Worm (Caenorhabditis elegans) whole organism, midembryonic: ENCODE measurements around the gene snf-9.

Experiments
- T22C8.4 ChIP-seq: fragments of 200-800 bp; sonication (Bioruptor generic); IDR thresholded peaks from 2 replicates; pipeline ENCODE4 v1.3.6; 2022; ENCODE audit warnings: missing genetic modification characterization, missing compliant biosample characterization
- cog-1 ChIP-seq: sonication (generic microtip); optimal IDR thresholded peaks from 2 replicates; lab custom pipeline; 2016; ENCODE audit warnings: missing genetic modification characterization, missing compliant biosample characterization
- flt-1 ChIP-seq: fragments of 200-800 bp; sonication (Bioruptor generic); IDR thresholded peaks from 2 replicates; pipeline ENCODE4 v1.3.6; 2022; ENCODE audit warnings: missing genetic modification characterization, missing compliant biosample characterization
- klf-2 ChIP-seq: fragments of 200-800 bp; sonication (Bioruptor generic); conservative IDR thresholded peaks from 2 replicates; pipeline ENCODE4 v1.3.6; 2022; ENCODE audit warnings: missing genetic modification reagents, missing genetic modification characterization, missing compliant biosample characterization
- med-1 ChIP-seq: sonication (generic microtip); optimal IDR thresholded peaks from 2 replicates; lab custom pipeline; 2017; ENCODE audit warnings: missing genetic modification characterization, mild to moderate bottlenecking, missing compliant biosample characterization, antibody characterized with exemption, missing genetic modification reagents; ENCODE audit not compliant: insufficient read depth
- ref-1 ChIP-seq: fragments of 200-800 bp; sonication (Bioruptor generic); conservative IDR thresholded peaks from 2 replicates; pipeline ENCODE4 v1.3.6; 2022; ENCODE audit warnings: missing genetic modification reagents, missing genetic modification characterization, missing compliant biosample characterization
- tab-1 ChIP-seq: fragments of 200-800 bp; sonication (Bioruptor generic); IDR thresholded peaks from 2 replicates; pipeline ENCODE4 v1.3.6; 2022; ENCODE audit warnings: missing genetic modification characterization, missing compliant biosample characterization
- ztf-23 ChIP-seq: fragments of 200-800 bp; sonication (Bioruptor generic); IDR thresholded peaks from 2 replicates; pipeline ENCODE4 v1.3.6; 2022; ENCODE audit warnings: missing genetic modification reagents, missing genetic modification characterization, missing compliant biosample characterization
- ztf-29 ChIP-seq: fragments of 200-800 bp; sonication (Bioruptor generic); IDR thresholded peaks from 2 replicates; pipeline ENCODE4 v1.3.6; 2022; ENCODE audit warnings: missing genetic modification reagents, missing genetic modification characterization, missing compliant biosample characterization

Gene snf-9

DNA sequence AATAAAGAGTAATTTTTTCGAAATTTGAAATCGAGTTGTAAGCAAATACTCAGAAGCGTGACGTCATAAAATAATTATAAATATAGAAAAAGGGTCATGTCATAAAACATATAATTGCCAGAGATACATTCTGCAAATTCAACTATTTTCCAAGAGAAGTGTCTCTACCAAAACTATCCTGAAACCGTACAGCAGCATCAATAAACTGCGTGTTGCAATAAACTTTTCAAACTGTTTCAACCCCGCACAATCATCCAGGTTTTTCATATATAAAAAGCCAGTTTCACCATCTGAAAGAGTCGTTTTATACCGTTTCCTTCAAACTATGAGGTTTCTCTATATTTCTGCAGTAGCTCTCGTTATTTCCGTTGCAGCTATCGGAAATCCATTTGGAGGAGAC is 31.5 kb downstream of the snf-9 start, which contains the start of gene C49C3.11:
Gene C49C3.11 (plus strand): TSS at position 301 of the 400 bp plus-strand sequence.
- TF ChIP-seq med-1 (GFP tag; lab: Kevin White, UChicago), result no peak
- TF ChIP-seq flt-1 (GFP tag; lab: Robert Waterston, UW), result no peak
- TF ChIP-seq ref-1 (GFP tag; lab: Robert Waterston, UW), result no peak
- no peak for TF ChIP-seq tab-1
- no peak for TF ChIP-seq T22C8.4 (GFP tag; lab: Robert Waterston, UW)
- no peak for TF ChIP-seq ztf-23 (GFP tag; lab: Robert Waterston, UW)
- no peak for TF ChIP-seq cog-1 (tag; lab: Kevin White, UChicago)
- no peak for TF ChIP-seq klf-2
- TF ChIP-seq ztf-29 (GFP tag; lab: Robert Waterston, UW), result no peak

DNA sequence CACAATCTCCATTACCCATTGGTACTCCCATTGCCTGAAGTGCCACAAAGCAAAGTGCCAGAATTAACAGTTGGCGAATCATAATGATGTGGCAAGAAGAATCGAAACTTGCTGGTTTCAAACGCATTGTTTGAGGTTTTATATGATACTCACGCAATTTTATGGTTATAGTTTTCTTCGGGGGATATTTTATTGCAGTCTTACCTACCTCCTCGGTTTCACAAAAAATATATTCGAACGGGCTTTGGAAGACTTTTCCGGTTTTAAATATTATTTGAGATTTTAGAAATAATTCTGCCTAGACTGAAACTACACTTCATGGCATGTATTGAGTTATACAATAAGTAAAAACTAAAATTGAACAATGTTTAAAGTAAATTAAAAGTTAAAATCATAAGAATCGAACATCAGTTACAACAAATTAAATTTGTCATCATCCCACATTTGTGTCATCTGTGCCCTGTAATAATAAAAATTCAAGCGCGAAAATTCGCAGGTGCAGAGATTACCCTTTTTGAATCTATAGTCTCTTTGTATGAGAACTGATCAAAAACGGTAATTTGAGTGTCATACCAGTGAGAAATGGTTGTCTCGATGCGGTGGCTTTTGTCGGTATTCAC is 34.8 kb downstream of the snf-9 start, which contains the start of the genes clec-197 and clec-198:
Gene clec-197 (minus strand): TSS at position 101 of the 620 bp plus-strand sequence.
Gene clec-198 (plus strand): TSS at position 570 of the 620 bp plus-strand sequence.
- TF ChIP-seq T22C8.4 (GFP tag; lab: Robert Waterston, UW) (no peak), ztf-29 (GFP tag; lab: Robert Waterston, UW) (no peak), tab-1 (no peak), med-1 (GFP tag; lab: Kevin White, UChicago) (no peak), ztf-23 (GFP tag; lab: Robert Waterston, UW) (no peak), klf-2 (no peak)

DNA sequence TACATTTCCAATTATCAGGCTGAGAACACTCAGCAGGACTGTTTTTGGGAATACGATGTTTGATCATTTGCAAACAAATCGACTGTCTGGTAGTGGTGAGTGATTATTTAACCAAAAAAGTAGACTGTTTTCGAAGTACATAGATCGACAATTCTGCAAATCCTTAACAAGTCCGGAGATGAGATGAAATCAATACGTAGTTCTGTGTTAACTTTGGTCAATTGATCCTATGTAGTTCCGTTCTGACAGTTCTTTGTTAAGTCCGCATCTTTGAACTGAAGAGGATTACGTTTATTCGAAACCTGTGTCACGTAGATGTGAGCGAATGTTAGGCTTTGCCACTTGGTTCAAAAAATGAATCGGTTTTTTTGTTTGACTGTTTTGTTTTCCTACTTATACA is 39.6 kb downstream of the snf-9 start, which contains the start of gene clec-199:
Gene clec-199 (plus strand): TSS at position 301 of the 400 bp plus-strand sequence.
- no peak for TF ChIP-seq cog-1 (tag; lab: Kevin White, UChicago)
- TF ChIP-seq flt-1 (GFP tag; lab: Robert Waterston, UW), result no peak
- no peak for TF ChIP-seq ztf-29 (GFP tag; lab: Robert Waterston, UW)
- no peak for TF ChIP-seq klf-2
- TF ChIP-seq med-1 (GFP tag; lab: Kevin White, UChicago), result no peak
- no peak for TF ChIP-seq ref-1 (GFP tag; lab: Robert Waterston, UW)
- no peak for TF ChIP-seq T22C8.4 (GFP tag; lab: Robert Waterston, UW)
- TF ChIP-seq ztf-23 (GFP tag; lab: Robert Waterston, UW), result no peak
- no peak for TF ChIP-seq tab-1

DNA sequence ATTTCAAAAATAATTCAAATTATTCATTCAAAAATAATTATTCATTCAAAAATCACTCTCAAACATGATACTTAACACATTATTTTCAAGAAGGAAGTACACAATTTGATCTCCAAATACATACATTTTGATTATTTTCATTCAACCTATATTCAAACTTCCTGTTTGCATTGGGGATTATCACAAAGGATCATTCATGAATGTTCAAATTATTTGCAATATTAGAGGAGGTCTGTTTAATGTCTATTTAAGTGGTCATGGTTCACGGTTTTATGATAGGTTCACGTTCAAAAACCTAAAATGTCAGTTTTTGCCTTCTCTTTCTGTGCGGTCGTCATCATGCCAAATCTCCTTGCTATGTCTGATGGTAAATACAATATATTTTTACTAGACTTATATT is 49.2 kb downstream of the snf-9 start, which contains the start of gene clec-202:
Gene clec-202 (plus strand): TSS at position 301 of the 400 bp plus-strand sequence.
- TF ChIP-seq klf-2, result no peak
- TF ChIP-seq ztf-29 (GFP tag; lab: Robert Waterston, UW), result no peak
- TF ChIP-seq ref-1 (GFP tag; lab: Robert Waterston, UW), result no peak
- TF ChIP-seq med-1 (GFP tag; lab: Kevin White, UChicago), result no peak
- TF ChIP-seq ztf-23 (GFP tag; lab: Robert Waterston, UW), result no peak
- TF ChIP-seq T22C8.4 (GFP tag; lab: Robert Waterston, UW), result no peak
- TF ChIP-seq cog-1 (tag; lab: Kevin White, UChicago), result no peak
- no peak for TF ChIP-seq tab-1
- TF ChIP-seq flt-1 (GFP tag; lab: Robert Waterston, UW), result no peak
